Worm (Caenorhabditis elegans) whole organism, mixed stage, embryonic: ENCODE results near the gene W03F8.4.

Experiments
- M03D4.4 ChIP-seq: sonication (generic microtip); optimal IDR thresholded peaks from 2 replicates; lab custom pipeline; 2017; ENCODE audit warnings: mild to moderate bottlenecking, missing genetic modification characterization, missing compliant biosample characterization
- bed-3 ChIP-seq: fragments of 200-800 bp; sonication (Bioruptor generic); optimal IDR thresholded peaks from 3 replicates; lab custom pipeline; 2018; ENCODE audit warnings: mild to moderate bottlenecking, missing genetic modification characterization, moderate library complexity, missing compliant biosample characterization
- blmp-1 ChIP-seq: fragments of 150-350 bp; optimal IDR thresholded peaks from 2 replicates; lab custom pipeline; 2014; ENCODE audit warnings: missing biosample characterization, missing genetic modification characterization
- ceh-39 ChIP-seq: fragments of 150-350 bp; optimal IDR thresholded peaks from 2 replicates; lab custom pipeline; 2014; ENCODE audit warnings: missing biosample characterization, missing genetic modification characterization
- ceh-43 ChIP-seq: fragments of 200-800 bp; sonication (Bioruptor generic); optimal IDR thresholded peaks from 2 replicates; lab custom pipeline; 2018; ENCODE audit warnings: mild to moderate bottlenecking, missing genetic modification characterization, moderate library complexity, missing compliant biosample characterization
- ceh-83 ChIP-seq: fragments of 200-800 bp; sonication (Bioruptor generic); optimal IDR thresholded peaks from 2 replicates; lab custom pipeline; 2018; ENCODE audit warnings: mild to moderate bottlenecking, missing genetic modification characterization, missing compliant biosample characterization
- ces-1 ChIP-seq: fragments of 150-350 bp; optimal IDR thresholded peaks from 2 replicates; lab custom pipeline; 2014; ENCODE audit warnings: missing biosample characterization, missing genetic modification reagents, missing genetic modification characterization
- cnd-1 ChIP-seq: fragments of 200-800 bp; sonication (Bioruptor generic); optimal IDR thresholded peaks from 2 replicates; lab custom pipeline; 2018; ENCODE audit warnings: mild to moderate bottlenecking, missing genetic modification characterization, missing compliant biosample characterization
- drap-1 ChIP-seq: fragments of 200-800 bp; sonication (Bioruptor generic); optimal IDR thresholded peaks from 3 replicates; lab custom pipeline; 2018; ENCODE audit warnings: mild to moderate bottlenecking, missing genetic modification characterization, missing compliant biosample characterization
- elt-1 ChIP-seq: sonication (generic microtip); optimal IDR thresholded peaks from 2 replicates; lab custom pipeline; 2017; ENCODE audit warnings: missing genetic modification characterization, mild to moderate bottlenecking, missing compliant biosample characterization, antibody characterized with exemption, moderate library complexity, borderline replicate concordance; ENCODE audit not compliant: insufficient read depth
- elt-3 ChIP-seq: fragments of 150-350 bp; optimal IDR thresholded peaks from 2 replicates; lab custom pipeline; 2014; ENCODE audit warnings: missing biosample characterization, missing genetic modification characterization
- flh-1 ChIP-seq: fragments of 200-800 bp; sonication (Bioruptor generic); optimal IDR thresholded peaks from 2 replicates; lab custom pipeline; 2018; ENCODE audit warnings: mild to moderate bottlenecking, missing genetic modification characterization, moderate library complexity, missing compliant biosample characterization
- ham-2 ChIP-seq: fragments of 200-800 bp; sonication (Bioruptor generic); optimal IDR thresholded peaks from 2 replicates; lab custom pipeline; 2018; ENCODE audit warnings: mild to moderate bottlenecking, missing genetic modification characterization, missing compliant biosample characterization
- hlh-1 ChIP-seq: fragments of 150-350 bp; optimal IDR thresholded peaks from 2 replicates; lab custom pipeline; 2014; ENCODE audit warnings: missing biosample characterization, missing genetic modification reagents, missing genetic modification characterization
- lin-13 ChIP-seq: fragments of 150-350 bp; optimal IDR thresholded peaks from 2 replicates; lab custom pipeline; 2014; ENCODE audit warnings: missing biosample characterization, missing genetic modification characterization
- lin-32 ChIP-seq: fragments of 200-800 bp; sonication (Bioruptor generic); optimal IDR thresholded peaks from 2 replicates; lab custom pipeline; 2018; ENCODE audit warnings: mild to moderate bottlenecking, missing genetic modification characterization, missing compliant biosample characterization
- lsy-2 ChIP-seq: fragments of 150-350 bp; optimal IDR thresholded peaks from 2 replicates; lab custom pipeline; 2014; ENCODE audit warnings: missing biosample characterization, missing genetic modification characterization
- mab-5 ChIP-seq: fragments of 150-350 bp; optimal IDR thresholded peaks from 2 replicates; lab custom pipeline; 2014; ENCODE audit warnings: missing biosample characterization, missing genetic modification characterization
- mep-1 ChIP-seq: fragments of 150-350 bp; optimal IDR thresholded peaks from 2 replicates; lab custom pipeline; 2017; ENCODE audit warnings: missing biosample characterization, missing genetic modification reagents, missing genetic modification characterization, inconsistent platforms
- mls-2 ChIP-seq: sonication (generic microtip); optimal IDR thresholded peaks from 2 replicates; lab custom pipeline; 2016; ENCODE audit warnings: mild to moderate bottlenecking, missing genetic modification characterization, moderate library complexity, missing compliant biosample characterization
- nhr-12 ChIP-seq: fragments of 150-350 bp; optimal IDR thresholded peaks from 2 replicates; lab custom pipeline; 2014; ENCODE audit warnings: missing biosample characterization, missing genetic modification characterization
- nhr-2 ChIP-seq: fragments of 150-350 bp; optimal IDR thresholded peaks from 2 replicates; lab custom pipeline; 2014; ENCODE audit warnings: missing biosample characterization, missing genetic modification characterization
- nhr-237 ChIP-seq: fragments of 150-350 bp; optimal IDR thresholded peaks from 2 replicates; lab custom pipeline; 2014; ENCODE audit warnings: missing biosample characterization, missing genetic modification characterization
- nhr-28 ChIP-seq: fragments of 150-350 bp; optimal IDR thresholded peaks from 2 replicates; lab custom pipeline; 2014; ENCODE audit warnings: missing biosample characterization, missing genetic modification characterization
- nhr-76 ChIP-seq: sonication (generic microtip); optimal IDR thresholded peaks from 2 replicates; lab custom pipeline; 2017; ENCODE audit warnings: missing biosample characterization, missing genetic modification characterization
- sem-2 ChIP-seq: fragments of 200-800 bp; sonication (Bioruptor generic); optimal IDR thresholded peaks from 2 replicates; lab custom pipeline; 2018; ENCODE audit warnings: mild to moderate bottlenecking, missing genetic modification characterization, missing compliant biosample characterization
- snpc-4 ChIP-seq: fragments of 150-350 bp; optimal IDR thresholded peaks from 2 replicates; lab custom pipeline; 2014; ENCODE audit warnings: missing biosample characterization, missing genetic modification characterization
- sptf-1 ChIP-seq: sonication (generic microtip); optimal IDR thresholded peaks from 2 replicates; lab custom pipeline; 2017; ENCODE audit warnings: mild to moderate bottlenecking, missing genetic modification characterization, moderate library complexity, missing compliant biosample characterization
- tbx-8 ChIP-seq: fragments of 200-800 bp; sonication (Bioruptor generic); optimal IDR thresholded peaks from 2 replicates; lab custom pipeline; 2018; ENCODE audit warnings: mild to moderate bottlenecking, missing genetic modification characterization, moderate library complexity, missing compliant biosample characterization
- unc-120 ChIP-seq: sonication (generic microtip); optimal IDR thresholded peaks from 2 replicates; lab custom pipeline; 2017; ENCODE audit warnings: missing genetic modification characterization, missing compliant biosample characterization; ENCODE audit not compliant: poor library complexity, severe bottlenecking
- unc-39 ChIP-seq: fragments of 150-350 bp; optimal IDR thresholded peaks from 2 replicates; lab custom pipeline; 2014; ENCODE audit warnings: missing biosample characterization, missing genetic modification characterization
- unc-62 ChIP-seq: fragments of 150-350 bp; optimal IDR thresholded peaks from 2 replicates; lab custom pipeline; 2014; ENCODE audit warnings: missing biosample characterization, missing genetic modification reagents, missing genetic modification characterization
- zip-8 ChIP-seq: fragments of 150-350 bp; optimal IDR thresholded peaks from 2 replicates; lab custom pipeline; 2014; ENCODE audit warnings: missing biosample characterization, missing genetic modification characterization
- ztf-11 ChIP-seq: fragments of 150-350 bp; optimal IDR thresholded peaks from 2 replicates; lab custom pipeline; 2014; ENCODE audit warnings: missing biosample characterization, missing genetic modification characterization

The W03F8.4 gene

ce11 chrIV:5195531-5195930 lies 11.6 kb downstream of the W03F8.4 start, which contains the start of gene gpa-18:
TSS of gene gpa-18 (minus strand) at chrIV:5195631.
- TF ChIP-seq mls-2, result no peak
- TF ChIP-seq ceh-83 (GFP tag; lab: Kevin White, UChicago), result no peak
- no peak for TF ChIP-seq snpc-4 (tag; lab: Kevin White, UChicago)
- TF ChIP-seq ceh-39 (tag; lab: Kevin White, UChicago), result no peak
- TF ChIP-seq ceh-43, result no peak
- no peak for TF ChIP-seq flh-1 (GFP tag; lab: Kevin White, UChicago)
- TF ChIP-seq nhr-237, result no peak
- no peak for TF ChIP-seq drap-1 (GFP tag; lab: Kevin White, UChicago)
- TF ChIP-seq ces-1, result no peak
- no peak for TF ChIP-seq hlh-1 (tag; lab: Kevin White, UChicago)
- TF ChIP-seq M03D4.4, result no peak
- no peak for TF ChIP-seq lsy-2 (tag; lab: Kevin White, UChicago)
- TF ChIP-seq nhr-76 (tag; lab: Kevin White, UChicago), result no peak
- no peak for TF ChIP-seq zip-8 (tag; lab: Kevin White, UChicago)
- TF ChIP-seq nhr-2 (tag; lab: Kevin White, UChicago), result no peak
- TF ChIP-seq elt-1 (tag; lab: Kevin White, UChicago), result no peak
- no peak for TF ChIP-seq nhr-28 (tag; lab: Kevin White, UChicago)
- no peak for TF ChIP-seq mep-1 (tag; lab: Kevin White, UChicago)
- no peak for TF ChIP-seq tbx-8 (GFP tag; lab: Kevin White, UChicago)
- no peak for TF ChIP-seq lin-32 (GFP tag; lab: Kevin White, UChicago)
- TF ChIP-seq, all 35 proteins: peak for 0

- TF ChIP-seq zip-8 (tag; lab: Kevin White, UChicago) (no peak), tbx-8 (GFP tag; lab: Kevin White, UChicago) (no peak), ces-1 (no peak), cnd-1 (tag; lab: Kevin White, UChicago) (no peak), nhr-28 (tag; lab: Kevin White, UChicago) (no peak), hlh-1 (tag; lab: Kevin White, UChicago) (no peak), unc-39 (tag; lab: Kevin White, UChicago) (no peak), elt-3 (no peak), sptf-1 (tag; lab: Kevin White, UChicago) (no peak), M03D4.4 (no peak), bed-3 (GFP tag; lab: Kevin White, UChicago) (no peak), sem-2 (GFP tag; lab: Kevin White, UChicago) (no peak)
Observed at ce11 chrIV:5200813-5201212, 16.9 kb downstream of the W03F8.4 start.

ce11 chrIV:5202575-5202974 lies 18.7 kb downstream of the W03F8.4 start:
- no peak for TF ChIP-seq sptf-1 (tag; lab: Kevin White, UChicago)
- TF ChIP-seq unc-62 (GFP tag; lab: Kevin White, UChicago), result no peak
- no peak for TF ChIP-seq bed-3 (GFP tag; lab: Kevin White, UChicago)
- TF ChIP-seq blmp-1, result no peak
- no peak for TF ChIP-seq hlh-1 (tag; lab: Kevin White, UChicago)
- no peak for TF ChIP-seq nhr-28 (tag; lab: Kevin White, UChicago)
- TF ChIP-seq nhr-237, result no peak
- no peak for TF ChIP-seq M03D4.4
- no peak for TF ChIP-seq lin-32 (GFP tag; lab: Kevin White, UChicago)
- TF ChIP-seq mls-2, result no peak
- TF ChIP-seq sem-2 (GFP tag; lab: Kevin White, UChicago), result no peak
- TF ChIP-seq flh-1 (GFP tag; lab: Kevin White, UChicago), result no peak
- TF ChIP-seq lin-13 (tag; lab: Kevin White, UChicago), result no peak
- no peak for TF ChIP-seq unc-39 (tag; lab: Kevin White, UChicago)
- TF ChIP-seq, all 35 proteins: peak for 0

- TF ChIP-seq sptf-1 (tag; lab: Kevin White, UChicago) (no peak), sem-2 (GFP tag; lab: Kevin White, UChicago) (no peak), mep-1 (tag; lab: Kevin White, UChicago) (no peak), mab-5 (tag; lab: Kevin White, UChicago) (no peak), ceh-39 (tag; lab: Kevin White, UChicago) (no peak), lsy-2 (tag; lab: Kevin White, UChicago) (no peak), ztf-11 (no peak), nhr-12 (tag; lab: Kevin White, UChicago) (no peak), lin-32 (GFP tag; lab: Kevin White, UChicago) (no peak), elt-1 (tag; lab: Kevin White, UChicago) (no peak), nhr-76 (tag; lab: Kevin White, UChicago) (no peak), M03D4.4 (no peak), ceh-43 (no peak), ham-2 (GFP tag; lab: Kevin White, UChicago) (no peak), nhr-28 (tag; lab: Kevin White, UChicago) (no peak), unc-62 (GFP tag; lab: Kevin White, UChicago) (no peak), snpc-4 (tag; lab: Kevin White, UChicago) (no peak), lin-13 (tag; lab: Kevin White, UChicago) (no peak), nhr-2 (tag; lab: Kevin White, UChicago) (no peak), unc-120 (no peak)
Observed at ce11 chrIV:5204573-5204972, 20.6 kb downstream of the W03F8.4 start, which contains the start of gene tni-4. TSS of gene tni-4 (plus strand) at chrIV:5204591.
